Fruit fly (Drosophila melanogaster) whole organism, wandering third instar larva: Measurements from ENCODE around the gene Mst36Fa.

Experiments used
- Abd-B ChIP-seq: fragments of >200 bp; optimal IDR thresholded peaks from 2 replicates; lab custom pipeline; 2017; ENCODE audit warnings: missing biosample characterization, missing genetic modification characterization
- CG32264 ChIP-seq: fragments of 200-800 bp; sonication (Bioruptor generic); optimal IDR thresholded peaks from 2 replicates; lab custom pipeline; 2016; ENCODE audit warnings: missing biosample characterization, missing genetic modification characterization
- CG9705 ChIP-seq: fragments of 200-800 bp; sonication (Bioruptor generic); optimal IDR thresholded peaks from 2 replicates; lab custom pipeline; 2018; ENCODE audit warnings: missing biosample characterization, mild to moderate bottlenecking, missing genetic modification characterization
- CrebA ChIP-seq: fragments of 200-800 bp; sonication (Bioruptor generic); optimal IDR thresholded peaks from 2 replicates; lab custom pipeline; 2016; ENCODE audit warnings: missing biosample characterization, mild to moderate bottlenecking, missing genetic modification characterization, borderline replicate concordance
- Dfd ChIP-seq: fragments of >200 bp; optimal IDR thresholded peaks from 2 replicates; lab custom pipeline; 2017; ENCODE audit warnings: missing biosample characterization, missing genetic modification characterization
- Dif ChIP-seq: fragments of 200-275, 200-300 bp; sonication (Bioruptor generic); optimal IDR thresholded peaks from 2 replicates; lab custom pipeline; 2018; ENCODE audit warnings: missing biosample characterization, missing genetic modification characterization; ENCODE audit not compliant: partially characterized antibody
- GATAd ChIP-seq: sonication (Bioruptor generic); optimal IDR thresholded peaks from 2 replicates; lab custom pipeline; 2016; ENCODE audit warnings: missing biosample characterization, missing genetic modification characterization
- HLH106 ChIP-seq: fragments of 200-800 bp; optimal IDR thresholded peaks from 3 replicates; lab custom pipeline; 2019; ENCODE audit warnings: missing biosample characterization, mild to moderate bottlenecking, missing genetic modification characterization, moderate library complexity
- Hnf4 ChIP-seq: fragments of 200-800 bp; sonication (Bioruptor generic); optimal IDR thresholded peaks from 2 replicates; lab custom pipeline; 2016; ENCODE audit warnings: missing biosample characterization, mild to moderate bottlenecking, missing genetic modification characterization
- Hr78 ChIP-seq: fragments of >200 bp; optimal IDR thresholded peaks from 2 replicates; lab custom pipeline; 2017; ENCODE audit warnings: missing biosample characterization, missing genetic modification characterization
- Hr83 ChIP-seq: fragments of 200-300 bp; sonication (Bioruptor generic); optimal IDR thresholded peaks from 2 replicates; lab custom pipeline; 2016; ENCODE audit warnings: missing biosample characterization, mild to moderate bottlenecking, missing genetic modification characterization, moderate library complexity; ENCODE audit not compliant: poor library complexity, severe bottlenecking
- Jra ChIP-seq: sonication (Bioruptor generic); optimal IDR thresholded peaks from 2 replicates; lab custom pipeline; 2016; ENCODE audit warnings: missing biosample characterization, missing genetic modification characterization
- Mio ChIP-seq: sonication (Bioruptor generic); optimal IDR thresholded peaks from 2 replicates; lab custom pipeline; 2016; ENCODE audit warnings: missing biosample characterization, missing genetic modification characterization
- Myc ChIP-seq: fragments of >200 bp; optimal IDR thresholded peaks from 2 replicates; lab custom pipeline; 2017
- N ChIP-seq: fragments of >200 bp; optimal IDR thresholded peaks from 2 replicates; lab custom pipeline; 2018; ENCODE audit warnings: missing biosample characterization, missing external identifiers, missing genetic modification characterization
- OdsH ChIP-seq: fragments of 200-800 bp; sonication (Bioruptor generic); optimal IDR thresholded peaks from 2 replicates; lab custom pipeline; 2016; ENCODE audit warnings: missing biosample characterization, mild to moderate bottlenecking, missing genetic modification characterization
- Rel ChIP-seq, 2 experiments: fragments of 200-800 bp; sonication (Bioruptor generic) in 1 of 2; optimal IDR thresholded peaks; 2 replicates in 1 of 2; 3 replicates in 1 of 2; lab custom pipeline; 2016 to 2019; ENCODE audit warnings: mild to moderate bottlenecking in 2 of 2, missing biosample characterization in 2 of 2, missing genetic modification characterization in 2 of 2, moderate library complexity in 1 of 2
- Sp1 ChIP-seq: fragments of 200-800 bp; sonication (Bioruptor generic); optimal IDR thresholded peaks from 3 replicates; lab custom pipeline; 2019; ENCODE audit warnings: missing biosample characterization, mild to moderate bottlenecking, missing genetic modification characterization, moderate library complexity
- Vsx2 ChIP-seq: fragments of 200-300, 225-300 bp; sonication (Bioruptor generic); optimal IDR thresholded peaks from 2 replicates; lab custom pipeline; 2018; ENCODE audit warnings: missing biosample characterization, missing genetic modification characterization; ENCODE audit not compliant: partially characterized antibody
- br ChIP-seq: fragments of 200-800 bp; sonication (Bioruptor generic); optimal IDR thresholded peaks from 2 replicates; lab custom pipeline; 2016; ENCODE audit warnings: missing biosample characterization, missing genetic modification characterization
- brk ChIP-seq: fragments of 200-800 bp; sonication (Bioruptor generic); optimal IDR thresholded peaks from 2 replicates; lab custom pipeline; 2016; ENCODE audit warnings: missing biosample characterization, mild to moderate bottlenecking, missing genetic modification characterization
- dl ChIP-seq, 2 experiments: fragments of 175-275, 200-275 bp in 1 of 2; fragments of 200-275 bp in 1 of 2; sonication (Bioruptor generic); optimal IDR thresholded peaks; lab custom pipeline; 2018; ENCODE audit warnings: mild to moderate bottlenecking in 2 of 2, missing biosample characterization in 2 of 2, missing genetic modification characterization in 2 of 2, moderate library complexity in 2 of 2; ENCODE audit not compliant: partially characterized antibody in 2 of 2, insufficient read depth in 1 of 2
- dmrt93B ChIP-seq: fragments of 200-800 bp; sonication (Bioruptor generic); optimal IDR thresholded peaks from 2 replicates; lab custom pipeline; 2018; ENCODE audit warnings: missing biosample characterization, mild to moderate bottlenecking, missing genetic modification characterization
- dsf ChIP-seq: sonication (Bioruptor generic); optimal IDR thresholded peaks from 2 replicates; lab custom pipeline; 2016; ENCODE audit warnings: missing biosample characterization, missing genetic modification characterization, borderline replicate concordance
- ey ChIP-seq: fragments of 200-800 bp; sonication (Bioruptor generic); optimal IDR thresholded peaks from 2 replicates; lab custom pipeline; 2016; ENCODE audit warnings: missing biosample characterization, missing genetic modification characterization
- foxo ChIP-seq, 2 experiments: fragments of 200-800 bp; sonication (Bioruptor generic); optimal IDR thresholded peaks; 2 replicates in 1 of 2; 3 replicates in 1 of 2; lab custom pipeline; 2016 to 2017; ENCODE audit warnings: missing biosample characterization in 2 of 2, missing genetic modification characterization in 2 of 2
- fru ChIP-seq: fragments of 200-800 bp; sonication (Bioruptor generic); optimal IDR thresholded peaks from 3 replicates; lab custom pipeline; 2016; ENCODE audit warnings: missing biosample characterization, mild to moderate bottlenecking, missing genetic modification characterization
- h ChIP-seq: fragments of 200-800 bp; sonication (Bioruptor generic); optimal IDR thresholded peaks from 3 replicates; lab custom pipeline; 2016; ENCODE audit warnings: missing biosample characterization, mild to moderate bottlenecking, missing genetic modification characterization
- jim ChIP-seq: fragments of 175-275, 200-325 bp; sonication (Bioruptor generic); optimal IDR thresholded peaks from 2 replicates; lab custom pipeline; 2016; ENCODE audit warnings: missing biosample characterization, mild to moderate bottlenecking, missing genetic modification characterization
- lola ChIP-seq: fragments of >200 bp; optimal IDR thresholded peaks from 2 replicates; lab custom pipeline; 2017; ENCODE audit warnings: missing biosample characterization, missing genetic modification characterization
- pan ChIP-seq: fragments of >200 bp; optimal IDR thresholded peaks from 2 replicates; lab custom pipeline; 2017
- psq ChIP-seq: fragments of 200-800 bp; sonication (Bioruptor generic); optimal IDR thresholded peaks from 3 replicates; lab custom pipeline; 2017; ENCODE audit warnings: missing biosample characterization, mild to moderate bottlenecking, missing genetic modification characterization, moderate library complexity
- rgr ChIP-seq: fragments of 200-800 bp; sonication (Bioruptor generic); optimal IDR thresholded peaks from 3 replicates; lab custom pipeline; 2016; ENCODE audit warnings: missing biosample characterization, mild to moderate bottlenecking, missing genetic modification characterization
- sage ChIP-seq: fragments of 200-800 bp; sonication (Bioruptor generic); optimal IDR thresholded peaks from 2 replicates; lab custom pipeline; 2016; ENCODE audit warnings: missing biosample characterization, mild to moderate bottlenecking, missing genetic modification characterization
- sv ChIP-seq: fragments of 200-800 bp; sonication (Bioruptor generic); optimal IDR thresholded peaks from 3 replicates; lab custom pipeline; 2016; ENCODE audit warnings: missing biosample characterization, missing genetic modification characterization
- tai ChIP-seq: sonication (Bioruptor generic); optimal IDR thresholded peaks from 2 replicates; lab custom pipeline; 2016; ENCODE audit warnings: missing biosample characterization, missing genetic modification characterization
- usp ChIP-seq: fragments of >200 bp; optimal IDR thresholded peaks from 2 replicates; lab custom pipeline; 2017; ENCODE audit warnings: missing biosample characterization, missing genetic modification characterization
- woc ChIP-seq: sonication (Bioruptor generic); optimal IDR thresholded peaks from 2 replicates; lab custom pipeline; 2016; ENCODE audit warnings: missing biosample characterization, mild to moderate bottlenecking, missing genetic modification characterization

The Mst36Fa gene

dm6 chr2L:18626987-18627386 lies 49.8 kb downstream of the Mst36Fa start:
- peak; percentile 45 for TF ChIP-seq HLH106
- TF ChIP-seq Sp1 (GFP tag; lab: Kevin White, UChicago) = peak; percentile 69
- TF ChIP-seq fru = peak; percentile 79
- TF ChIP-seq brk (GFP tag; lab: Kevin White, UChicago) = peak; percentile 87
- peak; percentile 14 for TF ChIP-seq CG9705 (GFP tag; lab: Kevin White, UChicago)
- peak; percentile 69 for TF ChIP-seq CrebA
- TF ChIP-seq Hnf4 (GFP tag; lab: Kevin White, UChicago) = peak; percentile 90
- peak; percentile 67 for TF ChIP-seq psq
- peak; percentile 26 to 76 for TF ChIP-seq foxo (GFP tag; optimal IDR thresholded peaks at IDR 0.05; lab: Kevin White, UChicago)
- peak; percentile 46 for TF ChIP-seq dsf (GFP tag; lab: Kevin White, UChicago)
- TF ChIP-seq pan = no peak
- no peak for TF ChIP-seq Mio (GFP tag; lab: Kevin White, UChicago)
- no peak for TF ChIP-seq Dfd (GFP tag; lab: Kevin White, UChicago)
- TF ChIP-seq Dif (GFP tag; lab: Kevin White, UChicago) = no peak
- no peak for TF ChIP-seq Abd-B (GFP tag; lab: Kevin White, UChicago)
- TF ChIP-seq GATAd (GFP tag; lab: Kevin White, UChicago) = no peak
- peak; percentile 37 for TF ChIP-seq Rel (GFP tag; optimal IDR thresholded peaks at IDR 0.05; lab: Kevin White, UChicago)
- peak; percentile 61 for TF ChIP-seq Rel (tag; optimal IDR thresholded peaks at IDR 0.05; lab: Kevin White, UChicago)
- TF ChIP-seq usp (GFP tag; lab: Kevin White, UChicago) = no peak
- TF ChIP-seq Jra = peak; percentile 78
- TF ChIP-seq Hr78 (GFP tag; lab: Kevin White, UChicago) = no peak
- peak; percentile 84 for TF ChIP-seq tai
- TF ChIP-seq br (GFP tag; lab: Kevin White, UChicago) = peak; percentile 84
- TF ChIP-seq N (GFP tag; lab: Kevin White, UChicago) = no peak
- TF ChIP-seq dl (GFP tag; optimal IDR thresholded peaks at IDR 0.05; lab: Kevin White, UChicago; ENCODE audit: insufficient read depth in 1 of 2, partially characterized antibody in 2 of 2) = no peak
- TF ChIP-seq CG32264 (GFP tag; lab: Kevin White, UChicago) = peak; percentile 78
- peak; percentile 82 for TF ChIP-seq jim (GFP tag; lab: Kevin White, UChicago)
- peak; percentile 95 for TF ChIP-seq Hr83
- peak; percentile 63 for TF ChIP-seq ey
- peak; percentile 92 for TF ChIP-seq h (GFP tag; lab: Kevin White, UChicago)
- peak; percentile 61 for TF ChIP-seq sage
- peak; percentile 72 for TF ChIP-seq sv (GFP tag; lab: Kevin White, UChicago)
- no peak for TF ChIP-seq lola
- TF ChIP-seq rgr (GFP tag; lab: Kevin White, UChicago) = peak; percentile 92
- peak; percentile 10 for TF ChIP-seq woc (GFP tag; lab: Kevin White, UChicago)
- no peak for TF ChIP-seq Vsx2
- peak; percentile 91 for TF ChIP-seq OdsH (GFP tag; lab: Kevin White, UChicago)
- TF ChIP-seq dmrt93B = peak; percentile 38
- TF ChIP-seq Myc = no peak
- TF ChIP-seq, all 38 proteins: peak for 25

- TF ChIP-seq GATAd (GFP tag; lab: Kevin White, UChicago) = no peak
- no peak for TF ChIP-seq Hnf4 (GFP tag; lab: Kevin White, UChicago)
- no peak for TF ChIP-seq Dif (GFP tag; lab: Kevin White, UChicago)
- TF ChIP-seq sv (GFP tag; lab: Kevin White, UChicago) = no peak
- TF ChIP-seq, all 38 proteins: peak for 0
Observed at dm6 chr2L:18625470-18625869, 51.3 kb downstream of the Mst36Fa start.
